Fruit fly (Drosophila melanogaster): ENCODE results near the gene CAH16.
A peak's percentile ranks its signal among the peaks of the same experiment; 100 is the strongest.

Gene CAH16

dm6 chr3R:31222890-31223569, 37.0 kb upstream of the CAH16 start:
- TF ChIP-seq CG14711 (tag; optimal IDR thresholded peaks at IDR 0.05) (no peak), CG11617 (GFP tag; optimal IDR thresholded peaks at IDR 0.05) (no peak), bab1 (GFP tag; optimal IDR thresholded peaks at IDR 0.05) (no peak), Hr96 (GFP tag; optimal IDR thresholded peaks at IDR 0.05) (no peak), pad (GFP tag; optimal IDR thresholded peaks at IDR 0.05) (no peak), CG33017 (tag; optimal IDR thresholded peaks at IDR 0.05) (no peak), ovo (GFP tag; optimal IDR thresholded peaks at IDR 0.05) (no peak), tj (GFP tag; optimal IDR thresholded peaks at IDR 0.05) (no peak), kay (GFP tag; ENCODE audit: borderline replicate concordance) (no peak), CG12768 (GFP tag; optimal IDR thresholded peaks at IDR 0.05) (no peak), cnc (optimal IDR thresholded peaks at IDR 0.05) (no peak), Mnt (GFP tag; optimal IDR thresholded peaks at IDR 0.05) (no peak), toe (GFP tag; optimal IDR thresholded peaks at IDR 0.05) (no peak), Clk (GFP tag; optimal IDR thresholded peaks at IDR 0.05) (no peak), CG7101 (tag; optimal IDR thresholded peaks at IDR 0.05) (no peak), cic (GFP tag; optimal IDR thresholded peaks at IDR 0.05) (no peak), CG1620 (GFP tag; optimal IDR thresholded peaks at IDR 0.05) (no peak)

- TF ChIP-seq ovo (GFP tag; optimal IDR thresholded peaks at IDR 0.05) = no peak
- TF ChIP-seq cic (GFP tag; optimal IDR thresholded peaks at IDR 0.05) = peak; percentile 72
Measured at dm6 chr3R:31223971-31224860, 35.8 kb upstream of the CAH16 start.

DNA sequence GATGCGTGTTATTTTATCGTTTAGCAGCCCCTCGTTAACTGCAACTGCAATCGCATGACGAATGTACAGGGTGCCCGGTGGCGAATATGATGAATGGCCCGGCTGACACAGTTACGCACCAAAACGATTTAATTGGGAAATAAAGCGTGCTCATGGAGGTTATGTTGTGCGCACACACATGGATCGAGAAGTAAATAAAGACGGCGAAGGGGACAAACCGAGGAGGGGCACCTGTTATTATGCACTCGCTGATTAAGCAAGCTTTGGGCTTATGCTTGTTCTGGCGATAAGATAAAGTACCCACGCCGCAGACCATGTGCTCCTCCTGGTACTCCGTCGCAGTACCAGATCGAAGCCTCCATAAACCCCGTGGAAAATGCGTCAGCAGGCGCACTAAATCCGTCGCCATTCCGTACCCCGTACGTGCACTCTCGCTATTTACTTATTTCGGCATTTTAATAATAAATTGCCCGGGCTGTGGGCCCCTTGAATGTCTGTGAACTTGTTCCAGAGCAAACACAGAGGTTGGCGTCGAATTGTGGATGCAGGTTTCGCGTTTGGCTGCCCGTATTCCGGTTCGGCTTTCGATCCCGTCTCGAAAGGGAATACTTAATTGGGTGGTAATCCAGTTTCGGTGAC, 34.9 kb upstream of the CAH16 start:
- no peak for TF ChIP-seq cic (GFP tag; optimal IDR thresholded peaks at IDR 0.05)
- TF ChIP-seq CG12768 (GFP tag; optimal IDR thresholded peaks at IDR 0.05) = peak; percentile 1
- TF ChIP-seq CG7045 (GFP tag; optimal IDR thresholded peaks at IDR 0.05) = no peak
- peak; percentile 70 for TF ChIP-seq CG7101 (tag; optimal IDR thresholded peaks at IDR 0.05)
- TF ChIP-seq Mnt (GFP tag; optimal IDR thresholded peaks at IDR 0.05) = peak; percentile 81
- TF ChIP-seq tj (GFP tag; optimal IDR thresholded peaks at IDR 0.05) = peak; percentile 12
- no peak for TF ChIP-seq ovo (GFP tag; optimal IDR thresholded peaks at IDR 0.05)
- no peak for TF ChIP-seq CG1620 (GFP tag; optimal IDR thresholded peaks at IDR 0.05)
- no peak for TF ChIP-seq CG5204 (GFP tag; optimal IDR thresholded peaks at IDR 0.05)
- TF ChIP-seq CG14711 (tag; optimal IDR thresholded peaks at IDR 0.05) = peak; percentile 34
- no peak for TF ChIP-seq Clk (GFP tag; optimal IDR thresholded peaks at IDR 0.05)
- TF ChIP-seq Hr96 (GFP tag; optimal IDR thresholded peaks at IDR 0.05) = peak; percentile 8
- TF ChIP-seq bab1 (GFP tag; optimal IDR thresholded peaks at IDR 0.05) = no peak
- TF ChIP-seq cnc (optimal IDR thresholded peaks at IDR 0.05) = no peak
- TF ChIP-seq Crg-1 (GFP tag; optimal IDR thresholded peaks at IDR 0.05) = peak; percentile 5
- TF ChIP-seq toe (GFP tag; optimal IDR thresholded peaks at IDR 0.05) = no peak
- peak; percentile 2 for TF ChIP-seq pad (GFP tag; optimal IDR thresholded peaks at IDR 0.05)
- TF ChIP-seq CG11617 (GFP tag; optimal IDR thresholded peaks at IDR 0.05) = peak; percentile 64
- no peak for TF ChIP-seq kay (GFP tag; ENCODE audit: borderline replicate concordance)
- peak; percentile 53 for TF ChIP-seq CG33017 (tag; optimal IDR thresholded peaks at IDR 0.05)

DNA sequence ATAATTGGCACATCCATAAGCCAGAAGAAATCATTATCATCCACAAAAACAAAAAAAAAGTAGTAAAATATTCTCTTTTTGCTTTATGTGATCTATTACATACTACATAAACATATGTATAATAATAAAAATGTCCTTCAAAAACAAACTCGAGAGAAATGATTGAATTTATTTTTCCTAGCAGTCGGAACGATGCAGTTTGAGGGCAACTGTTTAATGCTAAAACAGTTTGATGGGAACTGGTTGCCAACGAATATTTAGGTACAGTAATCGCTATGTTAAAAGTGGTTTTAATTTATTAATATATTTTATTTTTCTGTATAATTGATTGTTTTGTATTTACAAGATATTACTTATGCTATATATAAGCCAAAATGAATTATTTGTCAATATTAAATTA, 28.9 kb upstream of the CAH16 start:
- no peak for TF ChIP-seq CG7045 (GFP tag; optimal IDR thresholded peaks at IDR 0.05)
- TF ChIP-seq CG12768 (GFP tag; optimal IDR thresholded peaks at IDR 0.05) = no peak
- TF ChIP-seq cnc (optimal IDR thresholded peaks at IDR 0.05) = no peak
- TF ChIP-seq CG11617 (GFP tag; optimal IDR thresholded peaks at IDR 0.05) = no peak

dm6 chr3R:31232236-31232635, 27.8 kb upstream of the CAH16 start, which contains the start of gene CG15563:
TSS of gene CG15563 (minus strand) at chr3R:31232336.
- TF ChIP-seq CG5204 (GFP tag; optimal IDR thresholded peaks at IDR 0.05) (no peak), CG33017 (tag; optimal IDR thresholded peaks at IDR 0.05) (no peak), tj (GFP tag; optimal IDR thresholded peaks at IDR 0.05) (no peak), cic (GFP tag; optimal IDR thresholded peaks at IDR 0.05) (no peak), CG1620 (GFP tag; optimal IDR thresholded peaks at IDR 0.05) (no peak), kay (GFP tag; ENCODE audit: borderline replicate concordance) (no peak)

- TF ChIP-seq CG12768 (GFP tag; optimal IDR thresholded peaks at IDR 0.05) = no peak
- TF ChIP-seq CG7101 (tag; optimal IDR thresholded peaks at IDR 0.05) = no peak
- no peak for TF ChIP-seq Crg-1 (GFP tag; optimal IDR thresholded peaks at IDR 0.05)
- TF ChIP-seq pad (GFP tag; optimal IDR thresholded peaks at IDR 0.05) = no peak
- no peak for TF ChIP-seq CG14711 (tag; optimal IDR thresholded peaks at IDR 0.05)
- TF ChIP-seq Hr96 (GFP tag; optimal IDR thresholded peaks at IDR 0.05) = no peak
- no peak for TF ChIP-seq CG33017 (tag; optimal IDR thresholded peaks at IDR 0.05)
- TF ChIP-seq ovo (GFP tag; optimal IDR thresholded peaks at IDR 0.05) = no peak
- TF ChIP-seq Clk (GFP tag; optimal IDR thresholded peaks at IDR 0.05) = no peak
- TF ChIP-seq Mnt (GFP tag; optimal IDR thresholded peaks at IDR 0.05) = no peak
- no peak for TF ChIP-seq bab1 (GFP tag; optimal IDR thresholded peaks at IDR 0.05)
- TF ChIP-seq CG11617 (GFP tag; optimal IDR thresholded peaks at IDR 0.05) = no peak
- no peak for TF ChIP-seq CG7045 (GFP tag; optimal IDR thresholded peaks at IDR 0.05)
- no peak for TF ChIP-seq cic (GFP tag; optimal IDR thresholded peaks at IDR 0.05)
Measured at dm6 chr3R:31235262-31235661, 24.8 kb upstream of the CAH16 start, which contains the start of gene CG15564. TSS of gene CG15564 (minus strand) at chr3R:31235362.
